Fruit fly (Drosophila melanogaster) whole organism, embryonic: ENCODE data around the gene cav.

Experiments
- CG10543 ChIP-seq: fragments of 200-800 bp; sonication (Bioruptor generic); optimal IDR thresholded peaks from 3 replicates; lab custom pipeline; 2017; ENCODE audit warnings: missing biosample characterization, mild to moderate bottlenecking, missing genetic modification characterization, moderate library complexity
- CG12942 ChIP-seq: fragments of 200-800 bp; sonication (Bioruptor generic); optimal IDR thresholded peaks from 3 replicates; lab custom pipeline; 2016; ENCODE audit warnings: missing biosample characterization, missing genetic modification characterization
- CG14667 ChIP-seq: fragments of 200-800 bp; sonication (Bioruptor generic); IDR thresholded peaks from 2 replicates; pipeline ENCODE4 v1.3.6; 2022; ENCODE audit warnings: missing biosample characterization, missing genetic modification characterization
- CG14860 ChIP-seq: fragments of 200-800 bp; sonication (Bioruptor generic); IDR thresholded peaks from 3 replicates; pipeline ENCODE4 v1.3.6; 2022; ENCODE audit warnings: missing biosample characterization, missing genetic modification characterization; ENCODE audit not compliant: partially characterized antibody
- CG16815 ChIP-seq: fragments of 200-800 bp; sonication (Bioruptor generic); optimal IDR thresholded peaks from 3 replicates; lab custom pipeline; 2017; ENCODE audit warnings: missing biosample characterization, mild to moderate bottlenecking, missing genetic modification characterization
- CG17829 ChIP-seq: fragments of 200-800 bp; optimal IDR thresholded peaks from 2 replicates; lab custom pipeline; 2019; ENCODE audit warnings: missing biosample characterization, mild to moderate bottlenecking, missing genetic modification characterization, moderate library complexity
- CG2875 ChIP-seq: fragments of 200-800 bp; sonication (Bioruptor generic); optimal IDR thresholded peaks from 2 replicates; lab custom pipeline; 2017; ENCODE audit warnings: missing biosample characterization, mild to moderate bottlenecking, missing genetic modification characterization, missing genetic modification reagents
- CG31224 ChIP-seq: fragments of 200-800 bp; sonication (Bioruptor generic); IDR thresholded peaks from 2 replicates; pipeline ENCODE4 v1.3.6; 2022; ENCODE audit warnings: missing biosample characterization, missing genetic modification characterization
- CG31365 ChIP-seq: fragments of 200-800 bp; sonication (Bioruptor generic); optimal IDR thresholded peaks from 2 replicates; lab custom pipeline; 2018; ENCODE audit warnings: missing biosample characterization, mild to moderate bottlenecking, missing genetic modification characterization
- CG33557 ChIP-seq: fragments of 200-800 bp; sonication (Bioruptor generic); optimal IDR thresholded peaks from 2 replicates; lab custom pipeline; 2019; ENCODE audit warnings: missing biosample characterization, mild to moderate bottlenecking, missing genetic modification characterization, moderate library complexity
- CG3838 ChIP-seq: fragments of 200-800 bp; sonication (Bioruptor generic); optimal IDR thresholded peaks from 3 replicates; lab custom pipeline; 2016; ENCODE audit warnings: missing biosample characterization, missing genetic modification characterization
- CG4282 ChIP-seq: fragments of 200-800 bp; sonication (Bioruptor generic); optimal IDR thresholded peaks from 2 replicates; lab custom pipeline; 2016; ENCODE audit warnings: missing biosample characterization, missing genetic modification characterization
- CG4820 ChIP-seq: fragments of 200-800 bp; sonication (Bioruptor generic); optimal IDR thresholded peaks from 3 replicates; lab custom pipeline; 2016; ENCODE audit warnings: missing biosample characterization, missing genetic modification characterization
- CG7928 ChIP-seq: fragments of 200-800 bp; sonication (Bioruptor generic); optimal IDR thresholded peaks from 2 replicates; lab custom pipeline; 2017; ENCODE audit warnings: missing biosample characterization, mild to moderate bottlenecking, missing genetic modification characterization
- CrebB ChIP-seq: fragments of 200-800 bp; sonication (Bioruptor generic); optimal IDR thresholded peaks from 3 replicates; lab custom pipeline; 2018; ENCODE audit warnings: missing biosample characterization, mild to moderate bottlenecking, missing genetic modification characterization
- Doc2 ChIP-seq: fragments of 200-800 bp; sonication (Bioruptor generic); IDR thresholded peaks from 2 replicates; pipeline ENCODE4 v1.3.6; 2022; ENCODE audit warnings: missing biosample characterization, missing genetic modification characterization
- Fer2 ChIP-seq: fragments of 200-800 bp; sonication (Bioruptor generic); optimal IDR thresholded peaks from 2 replicates; lab custom pipeline; 2018; ENCODE audit warnings: missing biosample characterization, mild to moderate bottlenecking, missing genetic modification characterization, moderate library complexity
- GATAe ChIP-seq: fragments of 200-800 bp; sonication (Bioruptor generic); conservative IDR thresholded peaks from 2 replicates; pipeline ENCODE4 v1.3.6; 2022; ENCODE audit warnings: missing biosample characterization, missing genetic modification characterization
- HHEX ChIP-seq: fragments of 200-800 bp; sonication (Bioruptor generic); optimal IDR thresholded peaks from 3 replicates; lab custom pipeline; 2017; ENCODE audit warnings: missing biosample characterization, mild to moderate bottlenecking, missing genetic modification characterization, missing genetic modification reagents
- HLH4C ChIP-seq: fragments of 200-800 bp; sonication (Bioruptor generic); IDR thresholded peaks from 3 replicates; pipeline ENCODE4 v1.3.6; 2022; ENCODE audit warnings: missing biosample characterization, missing genetic modification characterization; ENCODE audit not compliant: partially characterized antibody
- HLHmδ ChIP-seq: fragments of 200-800 bp; sonication (Bioruptor generic); optimal IDR thresholded peaks from 2 replicates; lab custom pipeline; 2018; ENCODE audit warnings: missing biosample characterization, mild to moderate bottlenecking, missing genetic modification characterization, moderate library complexity
- Hr39 ChIP-seq: fragments of >200 bp; optimal IDR thresholded peaks from 2 replicates; lab custom pipeline; 2017
- MTF-1 ChIP-seq: fragments of 200-800 bp; sonication (Bioruptor generic); optimal IDR thresholded peaks from 2 replicates; lab custom pipeline; 2018; ENCODE audit warnings: missing biosample characterization, mild to moderate bottlenecking, missing genetic modification characterization, borderline replicate concordance
- ab ChIP-seq: fragments of 200-800 bp; sonication (Bioruptor generic); optimal IDR thresholded peaks from 2 replicates; lab custom pipeline; 2016; ENCODE audit warnings: missing biosample characterization, missing genetic modification characterization
- ap ChIP-seq: fragments of 200-800 bp; sonication (Bioruptor generic); IDR thresholded peaks from 2 replicates; pipeline ENCODE4 v1.3.6; 2022; ENCODE audit warnings: missing biosample characterization, missing genetic modification characterization
- chn ChIP-seq: fragments of 200-800 bp; sonication (Bioruptor generic); optimal IDR thresholded peaks from 2 replicates; lab custom pipeline; 2016; ENCODE audit warnings: missing biosample characterization, missing genetic modification characterization
- ci ChIP-seq: fragments of 200-800 bp; sonication (Bioruptor generic); IDR thresholded peaks from 3 replicates; pipeline ENCODE4 v1.3.6; 2022; ENCODE audit warnings: missing biosample characterization, missing genetic modification characterization
- croc ChIP-seq: fragments of 200-800 bp; sonication (Bioruptor generic); conservative IDR thresholded peaks from 3 replicates; pipeline ENCODE4 v1.3.6; 2022; ENCODE audit warnings: missing biosample characterization, missing genetic modification characterization
- disco-r ChIP-seq: fragments of 200-800 bp; sonication (Bioruptor generic); optimal IDR thresholded peaks from 2 replicates; lab custom pipeline; 2016; ENCODE audit warnings: missing biosample characterization, missing genetic modification characterization
- dm ChIP-seq: fragments of 200-800 bp; sonication (Bioruptor generic); optimal IDR thresholded peaks from 3 replicates; lab custom pipeline; 2016; ENCODE audit warnings: missing biosample characterization, missing genetic modification characterization
- emc ChIP-seq: fragments of 200-800 bp; sonication (Bioruptor generic); optimal IDR thresholded peaks from 2 replicates; lab custom pipeline; 2016; ENCODE audit warnings: missing biosample characterization, missing genetic modification characterization
- exex ChIP-seq: fragments of 200-800 bp; sonication (Bioruptor generic); optimal IDR thresholded peaks from 4 replicates; lab custom pipeline; 2018; ENCODE audit warnings: missing biosample characterization, mild to moderate bottlenecking, missing genetic modification characterization, moderate library complexity
- fru ChIP-seq: fragments of >200 bp; optimal IDR thresholded peaks from 2 replicates; lab custom pipeline; 2017
- gem ChIP-seq: fragments of 200-800 bp; sonication (Bioruptor generic); optimal IDR thresholded peaks from 2 replicates; lab custom pipeline; 2019; ENCODE audit warnings: missing biosample characterization, mild to moderate bottlenecking, missing genetic modification characterization, moderate library complexity
- ham ChIP-seq: fragments of 200-800 bp; sonication (Bioruptor generic); IDR thresholded peaks from 2 replicates; pipeline ENCODE4 v1.3.6; 2022; ENCODE audit warnings: missing biosample characterization, missing genetic modification characterization
- jigr1 ChIP-seq: fragments of 200-800 bp; sonication (Bioruptor generic); IDR thresholded peaks from 3 replicates; pipeline ENCODE4 v1.3.6; 2022; ENCODE audit warnings: missing biosample characterization, missing genetic modification characterization
- kah ChIP-seq: fragments of 200-800 bp; sonication (Bioruptor generic); optimal IDR thresholded peaks from 2 replicates; lab custom pipeline; 2018; ENCODE audit warnings: missing biosample characterization, mild to moderate bottlenecking, missing genetic modification characterization
- klu ChIP-seq: fragments of 200-800 bp; sonication (Bioruptor generic); IDR thresholded peaks from 2 replicates; pipeline ENCODE4 v1.3.6; 2022; ENCODE audit warnings: missing biosample characterization, missing genetic modification characterization
- knrl ChIP-seq: fragments of 200-800 bp; sonication (Bioruptor generic); IDR thresholded peaks from 3 replicates; pipeline ENCODE4 v1.3.6; 2022; ENCODE audit warnings: missing biosample characterization, missing genetic modification characterization; ENCODE audit not compliant: partially characterized antibody
- org-1 ChIP-seq: fragments of 200-800 bp; sonication (Bioruptor generic); optimal IDR thresholded peaks from 2 replicates; lab custom pipeline; 2017; ENCODE audit warnings: missing biosample characterization, missing genetic modification characterization
- peb ChIP-seq: fragments of 200-800 bp; sonication (Bioruptor generic); IDR thresholded peaks from 2 replicates; pipeline ENCODE4 v1.3.6; 2022; ENCODE audit warnings: missing biosample characterization, missing genetic modification characterization
- repo ChIP-seq: fragments of 200-800 bp; sonication (Bioruptor generic); optimal IDR thresholded peaks from 2 replicates; lab custom pipeline; 2016; ENCODE audit warnings: missing biosample characterization, missing genetic modification characterization
- slp2 ChIP-seq: fragments of 200-800 bp; sonication (Bioruptor generic); optimal IDR thresholded peaks from 2 replicates; lab custom pipeline; 2016; ENCODE audit warnings: missing biosample characterization, missing genetic modification characterization
- sr ChIP-seq: fragments of 200-800 bp; sonication (Bioruptor generic); IDR thresholded peaks from 3 replicates; pipeline ENCODE4 v1.3.6; 2022; ENCODE audit warnings: missing biosample characterization, missing genetic modification characterization
- toy ChIP-seq: fragments of 200-800 bp; sonication (Bioruptor generic); IDR thresholded peaks from 2 replicates; pipeline ENCODE4 v1.3.6; 2022; ENCODE audit warnings: missing biosample characterization, missing genetic modification characterization
- ttk ChIP-seq: fragments of 200-800 bp; sonication (Bioruptor generic); IDR thresholded peaks from 2 replicates; pipeline ENCODE4 v2.1.2; 2022; ENCODE audit warnings: missing biosample characterization, missing genetic modification characterization
- vnd ChIP-seq: fragments of 200-800 bp; sonication (Bioruptor generic); IDR thresholded peaks from 3 replicates; pipeline ENCODE4 v1.3.6; 2022; ENCODE audit warnings: missing biosample characterization, missing genetic modification characterization; ENCODE audit not compliant: partially characterized antibody
- wek ChIP-seq: fragments of 200-800 bp; sonication (Bioruptor generic); optimal IDR thresholded peaks from 3 replicates; lab custom pipeline; 2018; ENCODE audit warnings: missing biosample characterization, mild to moderate bottlenecking, missing genetic modification characterization, moderate library complexity
- yki ChIP-seq: fragments of >200 bp; optimal IDR thresholded peaks from 3 replicates; lab custom pipeline; 2018
- zen ChIP-seq: fragments of 200-800 bp; sonication (Bioruptor generic); optimal IDR thresholded peaks from 3 replicates; lab custom pipeline; 2018; ENCODE audit warnings: missing biosample characterization, mild to moderate bottlenecking, missing genetic modification characterization, moderate library complexity

Gene cav

dm6 chr3R:24221334-24222302 lies 715 bp downstream of the cav start, which contains the start of gene twin (continued):
- TF ChIP-seq CG33557 (GFP tag; lab: Kevin White, UChicago) (peak; percentile 37), emc (GFP tag; lab: Kevin White, UChicago) (peak; percentile 14), GATAe (GFP tag; lab: Robert Waterston, UW) (no peak), slp2 (GFP tag; lab: Kevin White, UChicago) (no peak), zen (peak; percentile 65), gem (tag; lab: Kevin White, UChicago) (peak; percentile 74), Doc2 (no peak), CG14667 (0 out of 2 replicates have a peak, but pooled peaks have one; percentile 6), jigr1 (GFP tag; lab: Robert Waterston, UW) (no peak), disco-r (GFP tag; lab: Kevin White, UChicago) (no peak), sr (GFP tag; lab: Robert Waterston, UW) (no peak), CG12942 (GFP tag; lab: Kevin White, UChicago) (peak; percentile 16), knrl (GFP tag; lab: Robert Waterston, UW) (peak; percentile 70), HLH4C (GFP tag; lab: Robert Waterston, UW) (peak; percentile 81), CG4282 (GFP tag; lab: Kevin White, UChicago) (peak; percentile 68), peb (no peak), CG10543 (peak; percentile 13), ttk (GFP tag; lab: Robert Waterston, UW) (no peak), repo (GFP tag; lab: Kevin White, UChicago) (no peak), MTF-1 (GFP tag; lab: Kevin White, UChicago) (no peak), CG17829 (tag; lab: Kevin White, UChicago) (peak; percentile 22), CG4820 (GFP tag; lab: Kevin White, UChicago) (peak; percentile 21), org-1 (no peak), chn (GFP tag; lab: Kevin White, UChicago) (peak; percentile 74), toy (GFP tag; lab: Robert Waterston, UW) (no peak), kah (GFP tag; lab: Kevin White, UChicago) (no peak), CG2875 (GFP tag; lab: Kevin White, UChicago) (no peak), vnd (GFP tag; lab: Robert Waterston, UW) (peak; percentile 65), CrebB (tag; lab: Kevin White, UChicago) (no peak), ab (GFP tag; lab: Kevin White, UChicago) (no peak), CG3838 (peak; percentile 4), HHEX (GFP tag; lab: Kevin White, UChicago) (peak; percentile 41), Fer2 (tag; lab: Kevin White, UChicago) (peak; percentile 47), yki (lab: Kevin White, UChicago) (no peak), ci (GFP tag; lab: Robert Waterston, UW) (peak; percentile 47; the same call in 1 of the 3 replicates), wek (GFP tag; lab: Kevin White, UChicago) (no peak), CG31224 (GFP tag; lab: Robert Waterston, UW) (no peak), ham (GFP tag; lab: Robert Waterston, UW) (no peak), ap (GFP tag; lab: Robert Waterston, UW) (no peak), CG31365 (tag; lab: Kevin White, UChicago) (no peak), CG16815 (GFP tag; lab: Kevin White, UChicago) (no peak), Hr39 (lab: Kevin White, UChicago) (no peak), exex (tag; lab: Kevin White, UChicago) (peak; percentile 29), croc (GFP tag; lab: Robert Waterston, UW) (no peak), CG14860 (GFP tag; lab: Robert Waterston, UW) (peak; percentile 67; the same call in 2 of the 3 replicates), klu (GFP tag; lab: Robert Waterston, UW) (no peak), dm (GFP tag; lab: Kevin White, UChicago) (peak; percentile 22), fru (lab: Kevin White, UChicago) (no peak), HLHmδ (GFP tag; lab: Kevin White, UChicago) (no peak), CG7928 (GFP tag; lab: Kevin White, UChicago) (peak; percentile 78)
